Fruit fly (Drosophila melanogaster) whole organism, embryonic: Measurements from ENCODE around the gene CG15865.

Source experiments
- ATbp ChIP-seq: fragments of 200-800 bp; sonication (Bioruptor generic); optimal IDR thresholded peaks from 2 replicates; lab custom pipeline; 2017; ENCODE audit warnings: missing biosample characterization, mild to moderate bottlenecking, missing genetic modification characterization, missing genetic modification reagents
- Antp ChIP-seq: fragments of 200-800 bp; sonication (Bioruptor generic); optimal IDR thresholded peaks from 3 replicates; lab custom pipeline; 2016; ENCODE audit warnings: missing biosample characterization, missing genetic modification characterization
- Awh ChIP-seq: fragments of 200-800 bp; sonication (Bioruptor generic); IDR thresholded peaks from 2 replicates; pipeline ENCODE4, ENCODE4 v1.3.6; 2022; ENCODE audit warnings: missing biosample characterization, missing genetic modification characterization
- CG12155 ChIP-seq: fragments of 200-800 bp; sonication (Bioruptor generic); optimal IDR thresholded peaks from 3 replicates; lab custom pipeline; 2016; ENCODE audit warnings: missing biosample characterization, missing genetic modification characterization
- CG13424 ChIP-seq: fragments of 200-800 bp; sonication (Bioruptor generic); optimal IDR thresholded peaks from 2 replicates; lab custom pipeline; 2019; ENCODE audit warnings: missing biosample characterization, mild to moderate bottlenecking, missing genetic modification characterization, moderate library complexity
- CG15601 ChIP-seq: fragments of 200-800 bp; sonication (Bioruptor generic); optimal IDR thresholded peaks from 3 replicates; lab custom pipeline; 2019; ENCODE audit warnings: missing biosample characterization, mild to moderate bottlenecking, missing genetic modification characterization, moderate library complexity
- CG2875 ChIP-seq: fragments of 200-800 bp; sonication (Bioruptor generic); optimal IDR thresholded peaks from 2 replicates; lab custom pipeline; 2017; ENCODE audit warnings: missing biosample characterization, mild to moderate bottlenecking, missing genetic modification characterization, missing genetic modification reagents
- CG31441 ChIP-seq: fragments of 200-800 bp; sonication (Bioruptor generic); IDR thresholded peaks from 2 replicates; pipeline ENCODE4 v1.3.6; 2022; ENCODE audit warnings: missing biosample characterization, missing genetic modification characterization
- CG3838 ChIP-seq: fragments of 200-800 bp; sonication (Bioruptor generic); optimal IDR thresholded peaks from 3 replicates; lab custom pipeline; 2016; ENCODE audit warnings: missing biosample characterization, missing genetic modification characterization
- CG4328 ChIP-seq: fragments of 200-800 bp; sonication (Bioruptor generic); optimal IDR thresholded peaks from 3 replicates; lab custom pipeline; 2017; ENCODE audit warnings: missing biosample characterization, missing genetic modification reagents, missing genetic modification characterization
- CG5953 ChIP-seq: fragments of 200-800 bp; sonication (Bioruptor generic); IDR thresholded peaks from 2 replicates; pipeline ENCODE4 v1.3.6; 2022; ENCODE audit warnings: missing biosample characterization, missing genetic modification characterization
- CG6272 ChIP-seq: fragments of 200-800 bp; sonication (Bioruptor generic); IDR thresholded peaks from 2 replicates; pipeline ENCODE4 v1.3.6; 2022; ENCODE audit warnings: missing biosample characterization, missing genetic modification characterization
- CG6654 ChIP-seq: fragments of 200-800 bp; sonication (Bioruptor generic); optimal IDR thresholded peaks from 2 replicates; lab custom pipeline; 2017; ENCODE audit warnings: missing biosample characterization, mild to moderate bottlenecking, missing genetic modification characterization
- CG6689 ChIP-seq: fragments of 200-800 bp; sonication (Bioruptor generic); IDR thresholded peaks from 2 replicates; pipeline ENCODE4 v1.3.6; 2022; ENCODE audit warnings: missing biosample characterization, missing genetic modification characterization
- CG7786 ChIP-seq: fragments of 200-800 bp; sonication (Bioruptor generic); optimal IDR thresholded peaks from 2 replicates; lab custom pipeline; 2016; ENCODE audit warnings: missing biosample characterization, missing genetic modification characterization
- CG7928 ChIP-seq: fragments of 200-800 bp; sonication (Bioruptor generic); optimal IDR thresholded peaks from 2 replicates; lab custom pipeline; 2017; ENCODE audit warnings: missing biosample characterization, mild to moderate bottlenecking, missing genetic modification characterization
- CG9215 ChIP-seq: fragments of 200-800 bp; sonication (Bioruptor generic); IDR thresholded peaks from 2 replicates; pipeline ENCODE4 v1.3.6; 2022; ENCODE audit warnings: missing biosample characterization, missing genetic modification characterization
- CG9817 ChIP-seq: fragments of 200-800 bp; sonication (Bioruptor generic); optimal IDR thresholded peaks from 2 replicates; lab custom pipeline; 2018; ENCODE audit warnings: missing biosample characterization, mild to moderate bottlenecking, missing genetic modification characterization, moderate library complexity
- CkIIα-i1 ChIP-seq: fragments of 200-800 bp; sonication (Bioruptor generic); IDR thresholded peaks from 2 replicates; pipeline ENCODE4 v1.3.6; 2022; ENCODE audit warnings: missing biosample characterization, missing genetic modification characterization
- HmgZ ChIP-seq: fragments of 200-800 bp; sonication (Bioruptor generic); optimal IDR thresholded peaks from 2 replicates; lab custom pipeline; 2018; ENCODE audit warnings: missing biosample characterization, mild to moderate bottlenecking, missing genetic modification characterization
- Hmr ChIP-seq: fragments of 200-800 bp; sonication (Bioruptor generic); optimal IDR thresholded peaks from 3 replicates; lab custom pipeline; 2017; ENCODE audit warnings: mild to moderate bottlenecking, missing biosample characterization, missing genetic modification reagents, missing genetic modification characterization
- Lpt ChIP-seq: fragments of >200 bp; optimal IDR thresholded peaks from 2 replicates; lab custom pipeline; 2018; ENCODE audit warnings: missing biosample characterization, missing genetic modification characterization
- Med ChIP-seq: fragments of 200-800 bp; sonication (Bioruptor generic); peaks from one replicate; lab custom pipeline; 2016; ENCODE audit warnings: missing biosample characterization, missing genetic modification characterization, mild to moderate bottlenecking, inconsistent platforms, moderate library complexity
- Meics ChIP-seq: fragments of 200-800 bp; sonication (Bioruptor generic); optimal IDR thresholded peaks from 2 replicates; lab custom pipeline; 2017; ENCODE audit warnings: missing biosample characterization, mild to moderate bottlenecking, missing genetic modification characterization
- Nf-YA ChIP-seq: fragments of 200-800 bp; sonication (Bioruptor generic); IDR thresholded peaks from 2 replicates; pipeline ENCODE4 v1.3.6; 2022; ENCODE audit warnings: missing biosample characterization, missing genetic modification characterization
- Sox100B ChIP-seq: fragments of 200-800 bp; sonication (Bioruptor generic); optimal IDR thresholded peaks from 3 replicates; lab custom pipeline; 2018; ENCODE audit warnings: missing biosample characterization, mild to moderate bottlenecking, missing genetic modification characterization
- Sox102F ChIP-seq: fragments of 200-800 bp; sonication (Bioruptor generic); optimal IDR thresholded peaks from 2 replicates; lab custom pipeline; 2018; ENCODE audit warnings: missing biosample characterization, mild to moderate bottlenecking, missing genetic modification characterization, moderate library complexity
- Ssrp ChIP-seq: fragments of 200-800 bp; sonication (Bioruptor generic); optimal IDR thresholded peaks from 2 replicates; lab custom pipeline; 2018; ENCODE audit warnings: missing biosample characterization, mild to moderate bottlenecking, missing genetic modification characterization, moderate library complexity
- bbx ChIP-seq: fragments of 200-800 bp; sonication (Bioruptor generic); IDR thresholded peaks from 2 replicates; pipeline ENCODE4 v1.3.6; 2022; ENCODE audit warnings: missing biosample characterization, missing genetic modification characterization; ENCODE audit not compliant: partially characterized antibody
- cwo ChIP-seq: fragments of 200-800 bp; sonication (Bioruptor generic); optimal IDR thresholded peaks from 3 replicates; lab custom pipeline; 2017; ENCODE audit warnings: missing biosample characterization, missing genetic modification characterization, mild to moderate bottlenecking, moderate library complexity, missing genetic modification reagents
- gsb-n ChIP-seq: fragments of 200-800 bp; sonication (Bioruptor generic); optimal IDR thresholded peaks from 3 replicates; lab custom pipeline; 2018; ENCODE audit warnings: missing biosample characterization, mild to moderate bottlenecking, missing genetic modification characterization
- hbn ChIP-seq: fragments of 200-800 bp; sonication (Bioruptor generic); IDR thresholded peaks from 2 replicates; pipeline ENCODE4 v1.3.6; 2022; ENCODE audit warnings: missing biosample characterization, missing genetic modification characterization; ENCODE audit not compliant: partially characterized antibody
- inv ChIP-seq: fragments of 200-800 bp; sonication (Bioruptor generic); IDR thresholded peaks from 2 replicates; pipeline ENCODE4 v1.3.6; 2022; ENCODE audit warnings: missing biosample characterization, missing genetic modification characterization; ENCODE audit not compliant: partially characterized antibody
- phol ChIP-seq: fragments of 200-800 bp; sonication (Bioruptor generic); optimal IDR thresholded peaks from 3 replicates; lab custom pipeline; 2018; ENCODE audit warnings: missing biosample characterization, mild to moderate bottlenecking, missing genetic modification characterization, moderate library complexity
- prd ChIP-seq, 3 experiments: fragments of >200 bp in 2 of 3; fragments of 200-800 bp in 1 of 3; sonication (Bioruptor generic) in 1 of 3; optimal IDR thresholded peaks in 2 of 3; IDR thresholded peaks in 1 of 3; 2 replicates in 2 of 3; 3 replicates in 1 of 3; pipeline versions ENCODE4 v1.3.6 to Lab custom; 2017 to 2022; ENCODE audit warnings: missing biosample characterization in 1 of 3, missing genetic modification characterization in 1 of 3
- ro ChIP-seq: fragments of 200-800 bp; sonication (Bioruptor generic); IDR thresholded peaks from 2 replicates; pipeline ENCODE4 v1.3.6; 2022; ENCODE audit warnings: missing biosample characterization, missing genetic modification characterization
- sc ChIP-seq, 3 experiments: fragments of >200 bp in 2 of 3; fragments of 200-800 bp in 1 of 3; sonication (Bioruptor generic) in 1 of 3; optimal IDR thresholded peaks; 2 replicates in 2 of 3; 3 replicates in 1 of 3; lab custom pipeline; 2017; ENCODE audit warnings: mild to moderate bottlenecking in 1 of 3, missing biosample characterization in 1 of 3, missing genetic modification characterization in 1 of 3, missing genetic modification reagents in 1 of 3
- schlank ChIP-seq: fragments of 200-800 bp; sonication (Bioruptor generic); optimal IDR thresholded peaks from 2 replicates; lab custom pipeline; 2018; ENCODE audit warnings: missing biosample characterization, mild to moderate bottlenecking, missing genetic modification characterization
- scrt ChIP-seq: fragments of 200-800 bp; sonication (Bioruptor generic); optimal IDR thresholded peaks from 2 replicates; lab custom pipeline; 2018; ENCODE audit warnings: missing biosample characterization, mild to moderate bottlenecking, missing genetic modification characterization, moderate library complexity
- sd ChIP-seq: fragments of 200-800 bp; sonication (Bioruptor generic); optimal IDR thresholded peaks from 3 replicates; lab custom pipeline; 2018; ENCODE audit warnings: missing biosample characterization, mild to moderate bottlenecking, missing genetic modification characterization, moderate library complexity
- sens ChIP-seq: fragments of 200-800 bp; sonication (Bioruptor generic); peaks from one replicate; lab custom pipeline; 2016; ENCODE audit warnings: missing biosample characterization, missing genetic modification characterization
- slbo ChIP-seq: fragments of 200-800 bp; sonication (Bioruptor generic); IDR thresholded peaks from 2 replicates; pipeline ENCODE4 v1.3.6; 2022; ENCODE audit warnings: missing biosample characterization, missing genetic modification characterization
- sob ChIP-seq: fragments of 200-800 bp; sonication (Bioruptor generic); IDR thresholded peaks from 2 replicates; pipeline ENCODE4 v1.3.6; 2022; ENCODE audit warnings: missing biosample characterization, missing genetic modification characterization
- sug ChIP-seq: fragments of 200-800 bp; optimal IDR thresholded peaks from 2 replicates; lab custom pipeline; 2019; ENCODE audit warnings: missing biosample characterization, mild to moderate bottlenecking, missing genetic modification characterization, moderate library complexity
- unpg ChIP-seq: fragments of 200-800 bp; sonication (Bioruptor generic); optimal IDR thresholded peaks from 3 replicates; lab custom pipeline; 2018; ENCODE audit warnings: missing biosample characterization, mild to moderate bottlenecking, missing genetic modification characterization, moderate library complexity
- wek ChIP-seq: fragments of 200-800 bp; sonication (Bioruptor generic); optimal IDR thresholded peaks from 3 replicates; lab custom pipeline; 2018; ENCODE audit warnings: missing biosample characterization, mild to moderate bottlenecking, missing genetic modification characterization, moderate library complexity
- z ChIP-seq: fragments of 200-800 bp; sonication (Bioruptor generic); IDR thresholded peaks from 3 replicates; pipeline ENCODE4 v1.3.6; 2022; ENCODE audit warnings: missing biosample characterization, missing genetic modification characterization

Gene CG15865

DNA sequence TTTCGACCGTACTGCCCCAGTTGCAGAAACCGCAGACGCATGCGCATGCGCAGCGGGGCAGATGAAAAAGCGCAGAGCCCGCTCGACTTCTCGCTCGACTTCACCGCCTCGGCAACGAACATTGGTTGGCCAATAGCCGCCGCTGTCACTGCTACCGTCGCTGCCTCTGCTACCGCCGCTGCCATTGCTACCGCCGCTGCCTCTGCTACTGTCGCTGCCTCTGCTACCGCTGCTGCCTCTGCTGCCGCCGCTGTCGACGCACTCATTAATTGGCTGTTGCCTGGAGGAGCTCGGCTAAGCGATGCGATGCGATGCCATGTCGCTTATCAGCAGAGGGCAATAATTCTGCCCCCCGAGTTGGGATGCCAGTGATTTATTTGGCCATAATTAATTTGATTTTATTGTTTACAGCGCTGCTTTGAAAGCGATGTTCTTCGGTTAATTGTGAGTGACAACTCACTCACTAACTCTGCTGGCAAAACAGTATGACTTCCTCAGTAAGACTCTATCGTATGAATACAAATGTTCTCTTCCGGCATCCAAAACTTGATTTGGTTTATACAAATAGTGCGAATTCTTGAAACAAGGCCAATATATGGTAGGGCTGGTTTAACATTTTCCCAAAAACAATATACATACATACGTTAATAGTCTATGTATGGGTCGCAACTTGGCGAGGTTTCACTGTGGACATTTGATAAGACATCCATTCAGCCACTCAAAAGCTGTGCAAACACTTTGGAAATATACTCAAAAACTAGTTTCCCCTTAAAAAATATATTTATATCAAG lies 6.6 kb upstream of the CG15865 start (continued):
- TF ChIP-seq Sox102F (GFP tag; lab: Kevin White, UChicago) (peak; percentile 47), Meics (GFP tag; lab: Kevin White, UChicago) (peak; percentile 36), unpg (GFP tag; lab: Kevin White, UChicago) (peak; percentile 21), Med (GFP tag; lab: Kevin White, UChicago) (peak; percentile 87), CG12155 (GFP tag; lab: Kevin White, UChicago) (no peak), bbx (GFP tag; lab: Robert Waterston, UW) (0 out of 2 replicates have a peak, but pooled peaks have one; percentile 40), CG13424 (peak; percentile 26), wek (GFP tag; lab: Kevin White, UChicago) (no peak), prd (optimal IDR thresholded peaks at IDR 0.05; lab: Kevin White, UChicago) (no peak), prd (GFP tag; IDR thresholded peaks at IDR 0.05; lab: Robert Waterston, UW) (0 out of 3 replicates have a peak, but pooled peaks have one; percentile 16), CG9215 (no peak), slbo (GFP tag; lab: Robert Waterston, UW) (peak; percentile 54; the same call in 1 of the 2 replicates), CG7928 (GFP tag; lab: Kevin White, UChicago) (no peak), CG6689 (GFP tag; lab: Robert Waterston, UW) (no peak), CG9817 (peak; percentile 22), Sox100B (GFP tag; lab: Kevin White, UChicago) (no peak), gsb-n (tag; lab: Kevin White, UChicago) (no peak), ATbp (GFP tag; lab: Kevin White, UChicago) (peak; percentile 7), z (peak; percentile 48; the same call in 1 of the 3 replicates), CG2875 (GFP tag; lab: Kevin White, UChicago) (no peak), scrt (GFP tag; lab: Kevin White, UChicago) (no peak), CG3838 (GFP tag; lab: Kevin White, UChicago) (no peak), sob (GFP tag; lab: Robert Waterston, UW) (0 out of 2 replicates have a peak, but pooled peaks have one; percentile 6), Nf-YA (GFP tag; lab: Robert Waterston, UW) (no peak), CG6654 (GFP tag; lab: Kevin White, UChicago) (no peak), hbn (no peak), sug (tag; lab: Kevin White, UChicago) (peak; percentile 38), HmgZ (tag; lab: Kevin White, UChicago) (peak; percentile 36), Antp (GFP tag; lab: Kevin White, UChicago) (peak; percentile 5), inv (GFP tag; lab: Robert Waterston, UW) (no peak), CG15601 (tag; lab: Kevin White, UChicago) (no peak), sens (GFP tag; lab: Kevin White, UChicago) (peak; percentile 60), phol (tag; lab: Kevin White, UChicago) (peak; percentile 1), sc (optimal IDR thresholded peaks at IDR 0.05; lab: Kevin White, UChicago) (no peak), sc (GFP tag; optimal IDR thresholded peaks at IDR 0.05; lab: Kevin White, UChicago) (no peak), schlank (tag; lab: Kevin White, UChicago) (no peak), sd (tag; lab: Kevin White, UChicago) (peak; percentile 4), Hmr (GFP tag; lab: Kevin White, UChicago) (peak; percentile 21), Ssrp (tag; lab: Kevin White, UChicago) (peak; percentile 17), ro (GFP tag; lab: Robert Waterston, UW) (no peak), CG5953 (no peak), CG7786 (peak; percentile 0), Lpt (GFP tag; lab: Kevin White, UChicago) (no peak), CkIIα-i1 (GFP tag; lab: Robert Waterston, UW) (no peak), CG31441 (GFP tag; lab: Robert Waterston, UW) (peak; percentile 18; the same call in 1 of the 2 replicates), cwo (GFP tag; lab: Kevin White, UChicago) (peak; percentile 16), CG6272 (GFP tag; lab: Robert Waterston, UW) (no peak), CG4328 (GFP tag; lab: Kevin White, UChicago) (no peak), Awh (GFP tag; lab: Robert Waterston, UW) (no peak)
